Worm (Caenorhabditis elegans): ENCODE results near the gene hpo-34.

The hpo-34 gene

DNA sequence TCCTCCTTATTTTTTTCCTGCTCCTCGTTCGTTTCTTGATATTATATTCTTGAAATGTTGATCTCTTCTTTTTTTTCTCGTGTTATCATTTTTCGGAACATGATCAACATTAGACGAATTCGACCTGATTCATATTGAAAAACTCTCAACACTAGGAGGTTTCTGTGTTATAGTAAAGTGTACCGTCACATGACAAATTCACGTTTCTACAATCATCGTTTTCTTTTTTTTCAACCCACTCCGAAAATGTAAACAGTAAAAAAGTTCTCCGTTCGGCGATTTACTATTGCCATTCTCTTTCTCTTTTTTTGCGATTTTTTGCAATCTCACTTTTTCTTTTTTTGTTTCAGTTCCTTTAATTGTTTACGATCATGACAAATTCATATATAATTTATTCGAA is 47.5 kb downstream of the hpo-34 start:
- TF ChIP-seq ztf-4 (tag; optimal IDR thresholded peaks at IDR 0.05) = no peak
- no peak for TF ChIP-seq ceh-82 (tag; optimal IDR thresholded peaks at IDR 0.05)
- TF ChIP-seq pha-4 (tag; optimal IDR thresholded peaks at IDR 0.05) = peak; percentile 99
- no peak for TF ChIP-seq mml-1 (tag; optimal IDR thresholded peaks at IDR 0.05)
- TF ChIP-seq ama-1 (optimal IDR thresholded peaks at IDR 0.05) = no peak
- TF ChIP-seq skn-1 (tag; optimal IDR thresholded peaks at IDR 0.05) = no peak
- no peak for TF ChIP-seq nhr-25 (tag; optimal IDR thresholded peaks at IDR 0.05)
- TF ChIP-seq nhr-23 (tag; optimal IDR thresholded peaks at IDR 0.05) = peak; percentile 19
- no peak for TF ChIP-seq nhr-67 (tag; optimal IDR thresholded peaks at IDR 0.05)

DNA sequence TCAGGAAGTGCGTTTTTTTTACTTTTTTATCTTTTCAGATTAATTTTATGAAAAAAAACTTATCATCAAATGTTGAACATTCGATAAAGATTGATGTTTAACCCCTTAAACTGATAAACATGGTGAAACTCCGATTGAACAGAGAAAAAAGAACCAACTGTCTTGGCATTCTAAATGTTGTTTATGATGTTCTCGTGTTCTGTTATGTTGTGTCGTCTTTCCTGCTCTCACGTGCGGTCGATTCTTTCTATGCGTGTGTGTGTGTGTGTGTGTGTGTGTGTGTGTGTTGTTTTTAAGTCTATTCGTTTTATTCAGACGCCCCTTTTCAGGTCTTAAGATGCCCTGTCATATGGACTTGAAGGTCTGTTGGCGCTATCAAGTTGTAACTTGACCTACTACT is 49.3 kb downstream of the hpo-34 start:
- TF ChIP-seq ceh-28 (tag; optimal IDR thresholded peaks at IDR 0.05) = no peak
- TF ChIP-seq jun-1 (tag; optimal IDR thresholded peaks at IDR 0.05) = peak; percentile 33
- TF ChIP-seq egl-5 (tag; optimal IDR thresholded peaks at IDR 0.05) = peak; percentile 74
- TF ChIP-seq nhr-25 (tag; optimal IDR thresholded peaks at IDR 0.05) = peak; percentile 12
- no peak for TF ChIP-seq lin-15B (tag; optimal IDR thresholded peaks at IDR 0.05)
- peak; percentile 49 for TF ChIP-seq pha-4 (tag; optimal IDR thresholded peaks at IDR 0.05)
- peak; percentile 45 for TF ChIP-seq pqm-1 (tag; optimal IDR thresholded peaks at IDR 0.05)
- TF ChIP-seq elt-2 (tag; optimal IDR thresholded peaks at IDR 0.05) = peak; percentile 87
- no peak for TF ChIP-seq mml-1 (tag; optimal IDR thresholded peaks at IDR 0.05)
- TF ChIP-seq snpc-4 (tag; optimal IDR thresholded peaks at IDR 0.05) = peak; percentile 5
- TF ChIP-seq ceh-16 (tag; optimal IDR thresholded peaks at IDR 0.05) = no peak
- peak; percentile 17 for TF ChIP-seq nfya-1 (tag; optimal IDR thresholded peaks at IDR 0.05; ENCODE audit: insufficient read depth)
- no peak for TF ChIP-seq fkh-10 (GFP tag; optimal IDR thresholded peaks at IDR 0.05)
- TF ChIP-seq elt-1 (tag; optimal IDR thresholded peaks at IDR 0.05) = peak; percentile 38
- TF ChIP-seq ztf-4 (tag; optimal IDR thresholded peaks at IDR 0.05) = no peak
- no peak for TF ChIP-seq unc-62 (GFP tag; optimal IDR thresholded peaks at IDR 0.05)
- no peak for TF ChIP-seq nhr-237 (tag; optimal IDR thresholded peaks at IDR 0.05)
- no peak for TF ChIP-seq ama-1 (optimal IDR thresholded peaks at IDR 0.05)
- peak; percentile 35 for TF ChIP-seq mdl-1 (tag; optimal IDR thresholded peaks at IDR 0.05)

DNA sequence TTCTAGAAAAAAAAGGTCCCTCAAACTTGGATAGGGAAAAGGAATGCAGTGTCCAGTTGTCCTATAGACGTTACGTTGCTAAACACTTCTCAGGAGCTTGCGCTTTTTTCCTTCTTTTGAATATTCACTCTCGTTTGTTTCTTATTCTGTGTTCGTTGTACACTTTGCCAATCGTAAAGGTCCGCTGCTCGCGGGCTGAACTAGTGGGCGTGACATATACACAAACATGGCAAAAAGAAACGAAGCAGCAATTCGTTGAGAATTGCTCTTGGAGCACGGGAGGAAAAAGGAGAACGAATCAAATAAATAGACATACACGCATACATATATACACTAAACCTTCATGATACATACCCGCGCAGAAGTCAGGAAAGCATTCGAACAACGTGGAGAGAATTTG is 50.1 kb downstream of the hpo-34 start:
- TF ChIP-seq ama-1 (optimal IDR thresholded peaks at IDR 0.05) (peak; percentile 66), mml-1 (tag; optimal IDR thresholded peaks at IDR 0.05) (no peak), nfya-1 (tag; optimal IDR thresholded peaks at IDR 0.05; ENCODE audit: insufficient read depth) (peak; percentile 54)

DNA sequence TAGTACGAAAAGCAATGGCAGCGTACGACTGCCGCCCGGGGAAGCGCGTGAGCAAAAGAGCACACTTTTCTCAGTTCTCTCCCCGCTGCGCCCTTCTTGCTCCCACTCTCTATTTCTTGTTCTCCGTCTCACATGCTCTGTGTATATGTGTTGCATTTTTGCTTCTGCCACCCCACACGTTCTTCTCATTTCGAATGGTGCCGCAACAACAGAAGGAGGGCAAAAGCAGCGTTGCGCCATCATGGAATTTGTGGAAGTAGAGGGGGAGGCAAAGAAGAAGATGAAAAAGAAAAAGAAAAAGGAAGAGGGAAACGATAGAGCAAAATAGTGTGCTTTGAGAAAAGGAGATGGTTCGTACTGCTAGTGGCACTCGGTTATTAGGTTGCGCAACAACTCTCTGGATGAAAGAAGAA is 51.5 kb downstream of the hpo-34 start:
- peak; percentile 37 for TF ChIP-seq pha-4 (tag; optimal IDR thresholded peaks at IDR 0.05)
- peak; percentile 13 for TF ChIP-seq lin-15B (tag; optimal IDR thresholded peaks at IDR 0.05)
- TF ChIP-seq nhr-237 (tag; optimal IDR thresholded peaks at IDR 0.05) = no peak
- peak; percentile 90 for TF ChIP-seq lin-39 (tag; optimal IDR thresholded peaks at IDR 0.05)
- peak; percentile 29 for TF ChIP-seq egl-27 (tag; optimal IDR thresholded peaks at IDR 0.05)
- no peak for TF ChIP-seq ceh-82 (tag; optimal IDR thresholded peaks at IDR 0.05)
- TF ChIP-seq ZK546.5 (tag; optimal IDR thresholded peaks at IDR 0.05) = no peak
- peak; percentile 32 for TF ChIP-seq hmg-11 (tag; optimal IDR thresholded peaks at IDR 0.05)
- peak; percentile 25 for TF ChIP-seq pqm-1 (tag; optimal IDR thresholded peaks at IDR 0.05)
- TF ChIP-seq R02D3.7 (tag; optimal IDR thresholded peaks at IDR 0.05) = no peak
- no peak for TF ChIP-seq aly-2 (tag; optimal IDR thresholded peaks at IDR 0.05)
- no peak for TF ChIP-seq zag-1 (tag; optimal IDR thresholded peaks at IDR 0.05)
- no peak for TF ChIP-seq ceh-16 (tag; optimal IDR thresholded peaks at IDR 0.05)
- TF ChIP-seq nhr-28 (tag; optimal IDR thresholded peaks at IDR 0.05) = no peak
- peak; percentile 10 for TF ChIP-seq fkh-2 (tag; optimal IDR thresholded peaks at IDR 0.05)
- TF ChIP-seq elt-3 (tag; optimal IDR thresholded peaks at IDR 0.05) = no peak
- TF ChIP-seq elt-2 (tag; optimal IDR thresholded peaks at IDR 0.05) = peak; percentile 49
- TF ChIP-seq fos-1 (tag; optimal IDR thresholded peaks at IDR 0.05) = no peak
- no peak for TF ChIP-seq nhr-76 (tag; optimal IDR thresholded peaks at IDR 0.05)
- peak; percentile 60 for TF ChIP-seq ztf-4 (tag; optimal IDR thresholded peaks at IDR 0.05)
- TF ChIP-seq egl-5 (tag; optimal IDR thresholded peaks at IDR 0.05) = peak; percentile 30
- TF ChIP-seq daf-12 (tag; optimal IDR thresholded peaks at IDR 0.05) = no peak
- TF ChIP-seq unc-62 (GFP tag; optimal IDR thresholded peaks at IDR 0.05) = peak; percentile 29
- TF ChIP-seq mdl-1 (tag; optimal IDR thresholded peaks at IDR 0.05) = peak; percentile 67
- TF ChIP-seq eor-1 (tag; optimal IDR thresholded peaks at IDR 0.05) = no peak
- TF ChIP-seq nhr-25 (tag; optimal IDR thresholded peaks at IDR 0.05) = no peak
- TF ChIP-seq nfya-1 (tag; optimal IDR thresholded peaks at IDR 0.05; ENCODE audit: insufficient read depth) = peak; percentile 89
- TF ChIP-seq nhr-12 (tag; optimal IDR thresholded peaks at IDR 0.05) = no peak
- TF ChIP-seq lsy-12 (tag; optimal IDR thresholded peaks at IDR 0.05) = peak; percentile 8
- no peak for TF ChIP-seq elt-1 (tag; optimal IDR thresholded peaks at IDR 0.05)
- peak; percentile 53 for TF ChIP-seq tbx-2 (tag; optimal IDR thresholded peaks at IDR 0.05)
- no peak for TF ChIP-seq sea-2 (GFP tag; optimal IDR thresholded peaks at IDR 0.05)
- peak; percentile 12 for TF ChIP-seq nhr-11 (tag; optimal IDR thresholded peaks at IDR 0.05)
- peak; percentile 35 for TF ChIP-seq jun-1 (tag; optimal IDR thresholded peaks at IDR 0.05)
- TF ChIP-seq ceh-28 (tag; optimal IDR thresholded peaks at IDR 0.05) = no peak
- TF ChIP-seq nhr-23 (tag; optimal IDR thresholded peaks at IDR 0.05) = no peak
- TF ChIP-seq unc-39 (tag; optimal IDR thresholded peaks at IDR 0.05) = no peak
- TF ChIP-seq ceh-9 (tag; optimal IDR thresholded peaks at IDR 0.05) = no peak
- peak; percentile 65 for TF ChIP-seq snpc-4 (tag; optimal IDR thresholded peaks at IDR 0.05)
- peak; percentile 77 for TF ChIP-seq fkh-10 (GFP tag; optimal IDR thresholded peaks at IDR 0.05)
- TF ChIP-seq ama-1 (optimal IDR thresholded peaks at IDR 0.05) = peak; percentile 20
- no peak for TF ChIP-seq ztf-11 (tag; optimal IDR thresholded peaks at IDR 0.05)

Data from whole organism, L3 larva.